Worm (Caenorhabditis elegans): ENCODE results near the gene F23B12.7.
A peak's percentile ranks its signal among the peaks of the same experiment; 100 is the strongest.

Gene F23B12.7

DNA sequence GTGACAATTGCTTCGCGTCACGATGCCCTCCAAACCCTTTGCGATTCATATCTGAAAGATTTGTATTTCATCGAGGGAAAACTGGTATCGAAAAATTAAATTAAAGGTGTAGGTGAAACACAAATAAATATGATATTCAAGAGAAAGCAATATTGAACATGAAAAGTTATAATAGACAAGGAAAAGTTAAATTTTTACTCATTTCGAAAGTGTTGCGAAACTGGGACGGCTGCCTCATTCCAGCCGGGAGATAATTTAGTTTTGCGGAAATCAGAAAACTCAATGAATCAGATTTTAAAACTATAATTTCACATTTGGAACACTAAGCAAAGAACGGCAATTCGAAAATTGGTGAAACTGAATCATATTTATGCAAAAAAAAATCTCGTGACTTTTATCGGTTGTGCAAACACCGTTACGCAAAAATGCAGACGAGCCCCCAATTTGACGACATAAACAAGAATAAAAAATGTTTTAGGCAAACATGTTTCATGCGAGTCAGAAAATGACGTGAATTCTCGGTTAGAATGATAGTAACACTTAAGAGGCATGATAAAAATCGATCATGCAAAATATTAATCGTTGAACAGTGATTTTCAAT, 34.4 kb upstream of the F23B12.7 start, which contains the start of the genes nxf-1 and C15H11.11 (continued):
- no peak for TF ChIP-seq hpl-2 (GFP tag; optimal IDR thresholded peaks at IDR 0.05)
- TF ChIP-seq nhr-76 (tag; optimal IDR thresholded peaks at IDR 0.05), result no peak
- TF ChIP-seq nhr-85 (tag), result peak; percentile 79
- TF ChIP-seq sptf-1 (tag; optimal IDR thresholded peaks at IDR 0.05), result no peak
- TF ChIP-seq aha-1 (tag; optimal IDR thresholded peaks at IDR 0.05), result no peak
- TF ChIP-seq nhr-84 (tag; optimal IDR thresholded peaks at IDR 0.05), result no peak
- TF ChIP-seq dsc-1 (tag; optimal IDR thresholded peaks at IDR 0.05), result peak; percentile 68
- no peak for TF ChIP-seq mef-2 (tag; optimal IDR thresholded peaks at IDR 0.05)
- TF ChIP-seq nhr-77 (tag; optimal IDR thresholded peaks at IDR 0.05), result no peak
- TF ChIP-seq lin-39 (tag; optimal IDR thresholded peaks at IDR 0.05), result peak; percentile 57
- peak; percentile 64 for TF ChIP-seq lin-13 (GFP tag; optimal IDR thresholded peaks at IDR 0.05)
- peak in 2 of 6 experiments; percentile 32 to 51 for TF ChIP-seq elt-3 (tag; optimal IDR thresholded peaks at IDR 0.05)
- no peak for TF ChIP-seq Y116A8C.19 (tag; optimal IDR thresholded peaks at IDR 0.05; ENCODE audit: borderline replicate concordance)
- peak; percentile 76 for TF ChIP-seq xbp-1 (tag; optimal IDR thresholded peaks at IDR 0.05)
- TF ChIP-seq irx-1 (tag; optimal IDR thresholded peaks at IDR 0.05), result peak; percentile 49
- no peak for TF ChIP-seq ets-5 (GFP tag; IDR thresholded peaks at IDR 0.05)
- TF ChIP-seq fkh-10 (GFP tag; optimal IDR thresholded peaks at IDR 0.05), result peak; percentile 33
- peak; percentile 80 for TF ChIP-seq lin-14 (GFP tag; optimal IDR thresholded peaks at IDR 0.05)
- TF ChIP-seq pax-3 (tag; optimal IDR thresholded peaks at IDR 0.05), result peak; percentile 49
- TF ChIP-seq efl-1 (optimal IDR thresholded peaks at IDR 0.05), result peak; percentile 69 to 77
- TF ChIP-seq efl-1 (GFP tag; optimal IDR thresholded peaks at IDR 0.05 in 1 of 2), result peak; percentile 75 to 97
- TF ChIP-seq alr-1 (tag; optimal IDR thresholded peaks at IDR 0.05; ENCODE audit: borderline replicate concordance), result no peak
- TF ChIP-seq nhr-71 (tag; optimal IDR thresholded peaks at IDR 0.05), result peak; percentile 88
- TF ChIP-seq grh-1 (GFP tag; IDR thresholded peaks at IDR 0.05), result no peak
- no peak for TF ChIP-seq ama-1 (optimal IDR thresholded peaks at IDR 0.05)
- peak; percentile 74 for TF ChIP-seq tbx-2 (tag; optimal IDR thresholded peaks at IDR 0.05)
- peak; percentile 11 for TF ChIP-seq fos-1 (tag; optimal IDR thresholded peaks at IDR 0.05)
- no peak for TF ChIP-seq unc-62 (GFP tag; optimal IDR thresholded peaks at IDR 0.05)
- peak in 1 of 2 experiments; percentile 74 for TF ChIP-seq mdl-1 (tag; optimal IDR thresholded peaks at IDR 0.05)
- peak; percentile 4 for TF ChIP-seq egl-13 (tag; optimal IDR thresholded peaks at IDR 0.05)
- peak; percentile 21 for TF ChIP-seq lin-15B (tag; optimal IDR thresholded peaks at IDR 0.05)
- no peak for TF ChIP-seq mab-9 (GFP tag; IDR thresholded peaks at IDR 0.05)
- no peak for TF ChIP-seq egl-27 (tag; optimal IDR thresholded peaks at IDR 0.05)
- peak; percentile 62 for TF ChIP-seq snpc-4 (tag; optimal IDR thresholded peaks at IDR 0.05)
- peak; percentile 89 for TF ChIP-seq mep-1 (tag; optimal IDR thresholded peaks at IDR 0.05)
- TF ChIP-seq sup-37 (GFP tag; optimal IDR thresholded peaks at IDR 0.05), result peak; percentile 17
- peak; percentile 59 to 78 (median 77) for TF ChIP-seq dpl-1 (GFP tag; optimal IDR thresholded peaks at IDR 0.05)
- TF ChIP-seq unc-98 (GFP tag; IDR thresholded peaks at IDR 0.05), result 0 out of 2 replicates have a peak, but pooled peaks have one; percentile 9
- TF ChIP-seq lir-3 (tag; optimal IDR thresholded peaks at IDR 0.05; ENCODE audit: poor library complexity), result peak; percentile 14
- peak; percentile 1 for TF ChIP-seq sox-4 (tag; optimal IDR thresholded peaks at IDR 0.05)
- TF ChIP-seq unc-86 (tag; optimal IDR thresholded peaks at IDR 0.05), result peak; percentile 72
- no peak for TF ChIP-seq pag-3 (tag; optimal IDR thresholded peaks at IDR 0.05; ENCODE audit: borderline replicate concordance, insufficient read depth)
- peak; percentile 63 to 79 for TF ChIP-seq lin-35 (GFP tag; optimal IDR thresholded peaks at IDR 0.05)
- no peak for TF ChIP-seq pqm-1 (tag; optimal IDR thresholded peaks at IDR 0.05)
- TF ChIP-seq nhr-90 (tag; optimal IDR thresholded peaks at IDR 0.05; ENCODE audit: poor library complexity), result peak; percentile 79
- TF ChIP-seq tlp-1 (tag; optimal IDR thresholded peaks at IDR 0.05), result no peak
- TF ChIP-seq blmp-1 (tag; optimal IDR thresholded peaks at IDR 0.05), result peak; percentile 60
- peak; percentile 11 for TF ChIP-seq skn-1 (tag; optimal IDR thresholded peaks at IDR 0.05)
- no peak for TF ChIP-seq zag-1 (tag; optimal IDR thresholded peaks at IDR 0.05)
